Fruit fly (Drosophila melanogaster) whole organism, embryonic: ENCODE measurements around the gene CG42759.

Experiments
- Bdp1 ChIP-seq: fragments of 200-800 bp; sonication (Bioruptor generic); optimal IDR thresholded peaks from 3 replicates; lab custom pipeline; 2016; ENCODE audit warnings: missing biosample characterization, missing genetic modification characterization
- C15 ChIP-seq: fragments of 200-800 bp; sonication (Bioruptor generic); IDR thresholded peaks from 3 replicates; pipeline ENCODE4 v1.3.6; 2022; ENCODE audit warnings: missing biosample characterization, missing genetic modification characterization
- CG10321 ChIP-seq: fragments of 200-800 bp; sonication (Bioruptor generic); IDR thresholded peaks from 2 replicates; pipeline ENCODE4 v1.3.6; 2022; ENCODE audit warnings: missing biosample characterization, missing genetic modification characterization
- CG11723 ChIP-seq: fragments of 200-800 bp; sonication (Bioruptor generic); optimal IDR thresholded peaks from 2 replicates; lab custom pipeline; 2017; ENCODE audit warnings: missing biosample characterization, mild to moderate bottlenecking, missing genetic modification characterization
- CG12104 ChIP-seq: fragments of 200-800 bp; sonication (Bioruptor generic); optimal IDR thresholded peaks from 3 replicates; lab custom pipeline; 2016; ENCODE audit warnings: missing biosample characterization, missing genetic modification characterization
- CG12155 ChIP-seq: fragments of 200-800 bp; sonication (Bioruptor generic); optimal IDR thresholded peaks from 3 replicates; lab custom pipeline; 2016; ENCODE audit warnings: missing biosample characterization, missing genetic modification characterization
- CG12299 ChIP-seq: fragments of 200-800 bp; sonication (Bioruptor generic); optimal IDR thresholded peaks from 2 replicates; lab custom pipeline; 2018; ENCODE audit warnings: missing biosample characterization, mild to moderate bottlenecking, missing genetic modification characterization
- CG13775 ChIP-seq: fragments of 200-800 bp; sonication (Bioruptor generic); optimal IDR thresholded peaks from 3 replicates; lab custom pipeline; 2017; ENCODE audit warnings: missing biosample characterization, mild to moderate bottlenecking, missing genetic modification characterization
- CG13894 ChIP-seq: fragments of 200-800 bp; sonication (Bioruptor generic); optimal IDR thresholded peaks from 3 replicates; lab custom pipeline; 2018; ENCODE audit warnings: missing biosample characterization, mild to moderate bottlenecking, missing genetic modification characterization, moderate library complexity
- CG17361 ChIP-seq: fragments of 200-800 bp; sonication (Bioruptor generic); IDR thresholded peaks from 3 replicates; pipeline ENCODE4 v1.3.6; 2022; ENCODE audit warnings: missing biosample characterization, missing genetic modification characterization
- CG17385 ChIP-seq: fragments of 200-800 bp; sonication (Bioruptor generic); optimal IDR thresholded peaks from 3 replicates; lab custom pipeline; 2018; ENCODE audit warnings: missing biosample characterization, mild to moderate bottlenecking, missing genetic modification characterization
- CG3065 ChIP-seq: fragments of 200-800 bp; sonication (Bioruptor generic); optimal IDR thresholded peaks from 2 replicates; lab custom pipeline; 2016; ENCODE audit warnings: missing biosample characterization, missing genetic modification characterization
- CG31365 ChIP-seq: fragments of 200-800 bp; sonication (Bioruptor generic); optimal IDR thresholded peaks from 2 replicates; lab custom pipeline; 2018; ENCODE audit warnings: missing biosample characterization, mild to moderate bottlenecking, missing genetic modification characterization
- CG31388 ChIP-seq: fragments of 200-800 bp; sonication (Bioruptor generic); optimal IDR thresholded peaks from 2 replicates; lab custom pipeline; 2016; ENCODE audit warnings: missing biosample characterization, missing genetic modification characterization
- CG3281 ChIP-seq: fragments of 200-800 bp; sonication (Bioruptor generic); optimal IDR thresholded peaks from 3 replicates; lab custom pipeline; 2017; ENCODE audit warnings: missing biosample characterization, mild to moderate bottlenecking, missing genetic modification characterization
- CG3847 ChIP-seq: fragments of 200-800 bp; sonication (Bioruptor generic); IDR thresholded peaks from 2 replicates; pipeline ENCODE4 v1.3.6; 2022; ENCODE audit warnings: missing biosample characterization, missing genetic modification characterization
- CG4328 ChIP-seq: fragments of 200-800 bp; sonication (Bioruptor generic); optimal IDR thresholded peaks from 3 replicates; lab custom pipeline; 2017; ENCODE audit warnings: missing biosample characterization, missing genetic modification reagents, missing genetic modification characterization
- CG4360 ChIP-seq: fragments of 200-800 bp; sonication (Bioruptor generic); IDR thresholded peaks from 2 replicates; pipeline ENCODE4 v1.3.6; 2022; ENCODE audit warnings: missing biosample characterization, missing genetic modification characterization
- CG6272 ChIP-seq: fragments of 200-800 bp; sonication (Bioruptor generic); IDR thresholded peaks from 2 replicates; pipeline ENCODE4 v1.3.6; 2022; ENCODE audit warnings: missing biosample characterization, missing genetic modification characterization
- CG7357 ChIP-seq: fragments of 200-800 bp; sonication (Bioruptor generic); IDR thresholded peaks from 3 replicates; pipeline ENCODE4 v1.3.6; 2022; ENCODE audit warnings: missing biosample characterization, missing genetic modification characterization
- CG7556 ChIP-seq: fragments of 200-800 bp; sonication (Bioruptor generic); optimal IDR thresholded peaks from 2 replicates; lab custom pipeline; 2017; ENCODE audit warnings: missing biosample characterization, mild to moderate bottlenecking, missing genetic modification characterization
- CG8765 ChIP-seq: fragments of 200-800 bp; sonication (Bioruptor generic); IDR thresholded peaks from 2 replicates; pipeline ENCODE4 v1.3.6; 2022; ENCODE audit warnings: missing biosample characterization, missing genetic modification characterization
- CG9215 ChIP-seq: fragments of 200-800 bp; sonication (Bioruptor generic); IDR thresholded peaks from 2 replicates; pipeline ENCODE4 v1.3.6; 2022; ENCODE audit warnings: missing biosample characterization, missing genetic modification characterization
- CG9876 ChIP-seq: fragments of 200-800 bp; sonication (Bioruptor generic); optimal IDR thresholded peaks from 2 replicates; lab custom pipeline; 2016; ENCODE audit warnings: missing biosample characterization, missing genetic modification characterization
- D ChIP-seq, 2 experiments: fragments of 200-800 bp in 1 of 2; fragments of >200 bp in 1 of 2; sonication (Bioruptor generic) in 1 of 2; optimal IDR thresholded peaks; 2 replicates in 1 of 2; 3 replicates in 1 of 2; lab custom pipeline; 2017; ENCODE audit warnings: mild to moderate bottlenecking in 1 of 2, missing biosample characterization in 1 of 2, missing genetic modification characterization in 1 of 2, missing genetic modification reagents in 1 of 2
- D19A ChIP-seq: fragments of 200-800 bp; optimal IDR thresholded peaks from 3 replicates; lab custom pipeline; 2019; ENCODE audit warnings: missing biosample characterization, mild to moderate bottlenecking, missing genetic modification characterization, moderate library complexity
- Dek ChIP-seq: fragments of 200-800 bp; sonication (Bioruptor generic); optimal IDR thresholded peaks from 3 replicates; lab custom pipeline; 2019; ENCODE audit warnings: missing biosample characterization, mild to moderate bottlenecking, missing genetic modification characterization, moderate library complexity
- Doc2 ChIP-seq: fragments of 200-800 bp; sonication (Bioruptor generic); IDR thresholded peaks from 2 replicates; pipeline ENCODE4 v1.3.6; 2022; ENCODE audit warnings: missing biosample characterization, missing genetic modification characterization
- ERR ChIP-seq: fragments of 200-800 bp; sonication (Bioruptor generic); optimal IDR thresholded peaks from 2 replicates; lab custom pipeline; 2016; ENCODE audit warnings: missing biosample characterization, missing genetic modification characterization
- Elba2 ChIP-seq: fragments of 200-800 bp; sonication (Bioruptor generic); optimal IDR thresholded peaks from 3 replicates; lab custom pipeline; 2016; ENCODE audit warnings: missing biosample characterization, missing genetic modification characterization
- Ets65A ChIP-seq: fragments of 200-800 bp; sonication (Bioruptor generic); peaks from one replicate; lab custom pipeline; 2016; ENCODE audit warnings: missing biosample characterization, missing genetic modification characterization
- Fer3 ChIP-seq: fragments of 200-800 bp; sonication (Bioruptor generic); optimal IDR thresholded peaks from 2 replicates; lab custom pipeline; 2018; ENCODE audit warnings: missing biosample characterization, mild to moderate bottlenecking, missing genetic modification characterization, moderate library complexity
- H2.0 ChIP-seq: fragments of 200-800 bp; sonication (Bioruptor generic); IDR thresholded peaks from 2 replicates; pipeline ENCODE4 v1.3.6; 2022; ENCODE audit warnings: missing biosample characterization, missing genetic modification characterization
- MESR4 ChIP-seq: fragments of 200-800 bp; sonication (Bioruptor generic); optimal IDR thresholded peaks from 2 replicates; lab custom pipeline; 2018; ENCODE audit warnings: missing biosample characterization, mild to moderate bottlenecking, missing genetic modification characterization, moderate library complexity
- NC2β ChIP-seq: fragments of 200-800 bp; sonication (Bioruptor generic); optimal IDR thresholded peaks from 2 replicates; lab custom pipeline; 2016; ENCODE audit warnings: missing biosample characterization, missing genetic modification characterization
- Sry-β ChIP-seq: fragments of 200-800 bp; sonication (Bioruptor generic); optimal IDR thresholded peaks from 2 replicates; lab custom pipeline; 2018; ENCODE audit warnings: missing biosample characterization, mild to moderate bottlenecking, missing genetic modification characterization, moderate library complexity
- Sry-δ ChIP-seq: fragments of 200-800 bp; sonication (Bioruptor generic); optimal IDR thresholded peaks from 2 replicates; lab custom pipeline; 2016; ENCODE audit warnings: missing biosample characterization, missing genetic modification characterization
- Trl ChIP-seq, 3 experiments: fragments of >200 bp in 2 of 3; fragments of 200-800 bp in 1 of 3; sonication (Bioruptor generic) in 1 of 3; optimal IDR thresholded peaks; 2 replicates in 1 of 3; 3 replicates in 2 of 3; lab custom pipeline; 2016 to 2017; ENCODE audit warnings: missing biosample characterization in 1 of 3, missing genetic modification characterization in 1 of 3
- ase ChIP-seq: fragments of 200-800 bp; sonication (Bioruptor generic); IDR thresholded peaks from 3 replicates; pipeline ENCODE4 v1.3.6; 2022; ENCODE audit warnings: missing biosample characterization, missing genetic modification characterization
- esg ChIP-seq: fragments of 200-800 bp; sonication (Bioruptor generic); conservative IDR thresholded peaks from 2 replicates; pipeline ENCODE4 v1.3.6; 2022; ENCODE audit warnings: missing biosample characterization, missing genetic modification characterization
- gfzf ChIP-seq: fragments of 200-800 bp; sonication (Bioruptor generic); optimal IDR thresholded peaks from 2 replicates; lab custom pipeline; 2016; ENCODE audit warnings: missing biosample characterization, mild to moderate bottlenecking, missing genetic modification characterization, moderate library complexity
- gsb ChIP-seq: fragments of 200-800 bp; sonication (Bioruptor generic); IDR thresholded peaks from 2 replicates; pipeline ENCODE4 v1.3.6; 2022; ENCODE audit warnings: missing biosample characterization, missing genetic modification characterization
- inv ChIP-seq: fragments of 200-800 bp; sonication (Bioruptor generic); IDR thresholded peaks from 2 replicates; pipeline ENCODE4 v1.3.6; 2022; ENCODE audit warnings: missing biosample characterization, missing genetic modification characterization; ENCODE audit not compliant: partially characterized antibody
- jumu ChIP-seq: fragments of 200-800 bp; sonication (Bioruptor generic); optimal IDR thresholded peaks from 3 replicates; lab custom pipeline; 2016; ENCODE audit warnings: missing biosample characterization, missing genetic modification characterization
- odd ChIP-seq: fragments of 200-800 bp; sonication (Bioruptor generic); optimal IDR thresholded peaks from 2 replicates; lab custom pipeline; 2017; ENCODE audit warnings: missing biosample characterization, mild to moderate bottlenecking, missing genetic modification characterization
- pb ChIP-seq: fragments of 200-800 bp; sonication (Bioruptor generic); optimal IDR thresholded peaks from 3 replicates; lab custom pipeline; 2016; ENCODE audit warnings: missing biosample characterization, missing genetic modification characterization
- pnt ChIP-seq: fragments of 200-800 bp; sonication (Bioruptor generic); optimal IDR thresholded peaks from 3 replicates; lab custom pipeline; 2016; ENCODE audit warnings: missing biosample characterization, missing genetic modification characterization
- salm ChIP-seq: fragments of 200-800 bp; sonication (Bioruptor generic); optimal IDR thresholded peaks from 2 replicates; lab custom pipeline; 2018; ENCODE audit warnings: missing biosample characterization, mild to moderate bottlenecking, missing genetic modification characterization
- sna ChIP-seq: fragments of 200-800 bp; sonication (Bioruptor generic); IDR thresholded peaks from 2 replicates; pipeline ENCODE4 v1.3.6; 2022; ENCODE audit warnings: missing biosample characterization, missing genetic modification characterization; ENCODE audit not compliant: partially characterized antibody
- so ChIP-seq: fragments of 200-800 bp; sonication (Bioruptor generic); IDR thresholded peaks from 3 replicates; pipeline ENCODE4 v1.3.6; 2022; ENCODE audit warnings: missing biosample characterization, missing genetic modification characterization
- zfh1 ChIP-seq: fragments of 200-800 bp; sonication (Bioruptor generic); IDR thresholded peaks from 3 replicates; pipeline ENCODE4 v1.3.6; 2022; ENCODE audit warnings: missing biosample characterization, missing genetic modification characterization

CG42759 gene

DNA sequence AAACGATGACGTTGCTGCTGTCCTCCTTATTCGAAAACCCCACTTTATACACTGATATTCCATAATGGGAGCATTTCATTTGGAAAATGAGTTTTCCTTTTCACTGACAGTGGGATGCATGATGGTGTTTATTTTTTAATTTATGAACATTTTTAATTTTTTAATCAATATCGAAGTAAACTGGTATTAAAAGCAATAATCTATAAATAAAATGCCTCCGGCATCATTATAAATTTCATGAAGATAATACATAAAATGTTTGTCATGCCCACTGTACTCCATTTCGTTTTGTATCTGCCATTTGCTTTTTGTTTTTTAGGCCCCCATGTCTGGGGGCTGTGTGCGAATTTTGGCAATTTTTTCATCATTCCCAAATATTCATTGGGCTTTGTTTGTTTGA lies 12.8 kb upstream of the CG42759 start (continued):
- TF ChIP-seq CG12104 (GFP tag; lab: Kevin White, UChicago) (no peak), CG7556 (GFP tag; lab: Kevin White, UChicago) (peak; percentile 63), zfh1 (GFP tag; lab: Robert Waterston, UW) (peak; percentile 55; the same call in 1 of the 3 replicates), CG3065 (GFP tag; lab: Kevin White, UChicago) (no peak), CG12299 (tag; lab: Kevin White, UChicago) (peak; percentile 20), ase (GFP tag; lab: Robert Waterston, UW) (no peak), CG9876 (GFP tag; lab: Kevin White, UChicago) (no peak), Trl (optimal IDR thresholded peaks at IDR 0.05; lab: Kevin White, UChicago) (no peak), Trl (GFP tag; optimal IDR thresholded peaks at IDR 0.05; lab: Kevin White, UChicago) (peak; percentile 21), D19A (tag; lab: Kevin White, UChicago) (peak; percentile 40), jumu (GFP tag; lab: Kevin White, UChicago) (no peak), CG17361 (peak; percentile 69), CG8765 (GFP tag; lab: Robert Waterston, UW) (0 out of 2 replicates have a peak, but pooled peaks have one; percentile 14), Elba2 (GFP tag; lab: Kevin White, UChicago) (no peak), C15 (GFP tag; lab: Robert Waterston, UW) (no peak), odd (no peak), gfzf (GFP tag; lab: Kevin White, UChicago) (no peak), Doc2 (GFP tag; lab: Robert Waterston, UW) (no peak), D (optimal IDR thresholded peaks at IDR 0.05; lab: Kevin White, UChicago) (no peak), D (GFP tag; optimal IDR thresholded peaks at IDR 0.05; lab: Kevin White, UChicago) (peak; percentile 26), salm (peak; percentile 16), inv (GFP tag; lab: Robert Waterston, UW) (no peak), ERR (GFP tag; lab: Kevin White, UChicago) (no peak), Ets65A (GFP tag; lab: Kevin White, UChicago) (no peak), esg (GFP tag; lab: Robert Waterston, UW) (peak; percentile 72), CG10321 (no peak), CG31388 (GFP tag; lab: Kevin White, UChicago) (no peak), Fer3 (tag; lab: Kevin White, UChicago) (peak; percentile 69), CG31365 (tag; lab: Kevin White, UChicago) (no peak), CG9215 (GFP tag; lab: Robert Waterston, UW) (no peak; the same call in 1 of the 2 replicates), Sry-δ (GFP tag; lab: Kevin White, UChicago) (no peak), pb (no peak), CG13894 (tag; lab: Kevin White, UChicago) (peak; percentile 58), sna (GFP tag; lab: Robert Waterston, UW) (no peak), Dek (tag; lab: Kevin White, UChicago) (peak; percentile 56), Bdp1 (GFP tag; lab: Kevin White, UChicago) (no peak), NC2β (GFP tag; lab: Kevin White, UChicago) (no peak), MESR4 (GFP tag; lab: Kevin White, UChicago) (no peak), so (no peak), CG3281 (peak; percentile 65), CG17385 (GFP tag; lab: Kevin White, UChicago) (peak; percentile 67), CG13775 (peak; percentile 43), gsb (GFP tag; lab: Robert Waterston, UW) (0 out of 2 replicates have a peak, but pooled peaks have one; percentile 17), CG4328 (GFP tag; lab: Kevin White, UChicago) (no peak), CG12155 (GFP tag; lab: Kevin White, UChicago) (peak; percentile 47), CG3847 (peak; percentile 60), CG4360 (GFP tag; lab: Robert Waterston, UW) (no peak), H2.0 (peak; percentile 48), CG6272 (no peak), pnt (GFP tag; lab: Kevin White, UChicago) (peak; percentile 20), CG11723 (GFP tag; lab: Kevin White, UChicago) (no peak), CG7357 (GFP tag; lab: Robert Waterston, UW) (0 out of 3 replicates have a peak, but pooled peaks have one; percentile 53), Sry-β (GFP tag; lab: Kevin White, UChicago) (no peak)
